Fruit fly (Drosophila melanogaster): ENCODE results near the gene CG15357.
A peak's percentile ranks its signal among the peaks of the same experiment; 100 is the strongest.

The CG15357 gene

dm6 chr2L:1981726-1982367 is 36.3 kb upstream of the CG15357 start, which contains the start of gene CG7289 (continued):
- TF ChIP-seq CG9609 (GFP tag; optimal IDR thresholded peaks at IDR 0.05) (no peak), Xrp1 (GFP tag; IDR thresholded peaks at IDR 0.05) (no peak), Abd-B (GFP tag; optimal IDR thresholded peaks at IDR 0.05) (no peak), CG1024 (GFP tag; IDR thresholded peaks at IDR 0.05) (no peak), amos (GFP tag; IDR thresholded peaks at IDR 0.05; ENCODE audit: partially characterized antibody) (peak; percentile 64), CG10979 (tag; optimal IDR thresholded peaks at IDR 0.05) (peak; percentile 9), bsh (GFP tag; optimal IDR thresholded peaks at IDR 0.05) (no peak), trem (tag; optimal IDR thresholded peaks at IDR 0.05) (peak; percentile 4), pzg (GFP tag; optimal IDR thresholded peaks at IDR 0.05) (peak; percentile 55), trh (GFP tag; optimal IDR thresholded peaks at IDR 0.05) (no peak), esg (GFP tag; conservative IDR thresholded peaks at IDR 0.05) (no peak), CG9817 (tag; optimal IDR thresholded peaks at IDR 0.05) (no peak), CG11504 (tag; optimal IDR thresholded peaks at IDR 0.05) (no peak), CG18011 (GFP tag; optimal IDR thresholded peaks at IDR 0.05) (no peak), bowl (GFP tag; IDR thresholded peaks at IDR 0.05) (no peak), fd102C (GFP tag; optimal IDR thresholded peaks at IDR 0.05) (no peak), C15 (GFP tag; IDR thresholded peaks at IDR 0.05) (no peak), Dll (GFP tag; IDR thresholded peaks at IDR 0.05; ENCODE audit: partially characterized antibody) (peak; percentile 61), phol (tag; optimal IDR thresholded peaks at IDR 0.05) (peak; percentile 15), CG7786 (GFP tag; optimal IDR thresholded peaks at IDR 0.05) (peak; percentile 20), CG2875 (GFP tag; optimal IDR thresholded peaks at IDR 0.05) (no peak), CG17912 (GFP tag; optimal IDR thresholded peaks at IDR 0.05) (no peak), fd64A (GFP tag; optimal IDR thresholded peaks at IDR 0.05) (no peak), CG4424 (GFP tag; optimal IDR thresholded peaks at IDR 0.05) (no peak), Ravus (GFP tag; IDR thresholded peaks at IDR 0.05) (no peak), NFAT (GFP tag; IDR thresholded peaks at IDR 0.05) (no peak), CG4282 (GFP tag; optimal IDR thresholded peaks at IDR 0.05) (no peak), ac (GFP tag; optimal IDR thresholded peaks at IDR 0.05) (no peak), CG6765 (GFP tag; optimal IDR thresholded peaks at IDR 0.05) (no peak), HLH4C (GFP tag; IDR thresholded peaks at IDR 0.05; ENCODE audit: partially characterized antibody) (peak; percentile 57; the same call in 2 of the 3 replicates), CG12104 (GFP tag; optimal IDR thresholded peaks at IDR 0.05) (no peak), mam (GFP tag; optimal IDR thresholded peaks at IDR 0.05) (peak; percentile 12), CG7357 (GFP tag; IDR thresholded peaks at IDR 0.05) (no peak), slou (GFP tag; optimal IDR thresholded peaks at IDR 0.05) (no peak), CG31365 (tag; optimal IDR thresholded peaks at IDR 0.05) (no peak), Hr39 (optimal IDR thresholded peaks at IDR 0.05) (no peak), tgo (GFP tag; IDR thresholded peaks at IDR 0.05) (no peak), jumu (GFP tag; optimal IDR thresholded peaks at IDR 0.05) (no peak), CG14441 (GFP tag; IDR thresholded peaks at IDR 0.05) (peak; percentile 30; the same call in 1 of the 2 replicates), tin (GFP tag; optimal IDR thresholded peaks at IDR 0.05) (peak; percentile 8), bbx (GFP tag; IDR thresholded peaks at IDR 0.05; ENCODE audit: partially characterized antibody) (peak; percentile 49), fu2 (GFP tag; optimal IDR thresholded peaks at IDR 0.05) (no peak), CG10462 (GFP tag; optimal IDR thresholded peaks at IDR 0.05) (no peak), Lim3 (GFP tag; IDR thresholded peaks at IDR 0.05) (no peak), CG2120 (GFP tag; optimal IDR thresholded peaks at IDR 0.05) (peak; percentile 46), YL-1 (GFP tag; optimal IDR thresholded peaks at IDR 0.05) (peak; percentile 49), Lhr (GFP tag; optimal IDR thresholded peaks at IDR 0.05) (no peak), zfh1 (GFP tag; IDR thresholded peaks at IDR 0.05) (no peak), Bdp1 (GFP tag; optimal IDR thresholded peaks at IDR 0.05) (no peak), ind (GFP tag; optimal IDR thresholded peaks at IDR 0.05) (no peak), CG17802 (tag; optimal IDR thresholded peaks at IDR 0.05) (no peak)
